Fruit fly (Drosophila melanogaster) S2 (cell line): Measurements from ENCODE around the gene MICU1.

ENCODE experiments used
- CG8478 ChIP-seq: fragments of >200 bp; optimal IDR thresholded peaks from 2 replicates; lab custom pipeline; 2018
- CTCF ChIP-seq, 2 experiments: fragments of >200 bp; optimal IDR thresholded peaks; 2 replicates each; lab custom pipeline; 2018

DNA sequence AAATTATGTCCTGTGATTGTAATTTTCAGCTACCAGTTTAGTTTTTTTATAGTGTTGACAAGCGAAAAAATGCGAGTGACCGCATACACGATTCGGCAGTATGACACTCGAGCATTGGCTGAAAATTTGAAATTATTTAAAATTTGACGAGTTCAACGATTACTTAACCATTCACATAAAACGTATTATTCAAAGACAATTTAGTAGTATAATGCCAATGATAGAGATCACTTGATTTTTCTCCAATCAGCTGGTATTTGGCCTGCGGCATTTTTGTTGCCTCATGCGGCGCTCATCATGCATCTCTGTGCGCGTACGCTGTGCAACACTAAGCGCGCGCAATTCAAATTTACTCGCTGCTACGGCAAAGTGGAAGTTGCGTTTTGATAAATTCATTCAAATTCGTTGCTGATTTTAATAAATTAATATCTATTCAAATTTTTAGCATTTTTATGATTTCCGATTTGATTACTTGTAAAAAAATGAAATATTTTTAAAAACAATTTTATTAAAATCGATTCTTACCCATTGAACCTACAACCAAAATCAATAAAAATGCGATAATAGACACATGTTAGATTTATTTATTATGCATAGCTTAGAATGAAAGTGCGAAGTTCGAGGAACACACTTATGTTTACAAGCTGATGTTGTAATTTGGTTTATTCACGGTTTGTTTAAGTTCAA lies 12.5 kb downstream of the MICU1 start, which contains the start of gene CG4497:
- TF ChIP-seq CTCF (optimal IDR thresholded peaks at IDR 0.05; lab: Kevin White, UChicago): peak in 1 of 2 experiments; percentile 5
- no peak for TF ChIP-seq CG8478 (lab: Kevin White, UChicago)
